Worm (Caenorhabditis elegans): ENCODE results near the gene unc-4.
"Not testable (repeated sequence)": the region's sequence is repeated elsewhere in the genome, so short reads cannot be mapped to it uniquely, and the experiment has no call there.

The unc-4 gene

ce11 chrII:9872961-9873360, 27.2 kb downstream of the unc-4 start, which contains the start of gene chil-8:
chil-8 (minus strand) TSS chrII:9873061.
- TF ChIP-seq hlh-1 (tag; optimal IDR thresholded peaks at IDR 0.05), result no peak
- TF ChIP-seq unc-62 (GFP tag; optimal IDR thresholded peaks at IDR 0.05), result no peak
- no peak for TF ChIP-seq cnd-1 (tag; optimal IDR thresholded peaks at IDR 0.05)
- TF ChIP-seq ceh-39 (tag; optimal IDR thresholded peaks at IDR 0.05), result no peak
- TF ChIP-seq elt-3 (tag; optimal IDR thresholded peaks at IDR 0.05), result no peak
- TF ChIP-seq nhr-28 (tag; optimal IDR thresholded peaks at IDR 0.05), result no peak
- TF ChIP-seq mab-5 (tag; optimal IDR thresholded peaks at IDR 0.05), result no peak
- no peak for TF ChIP-seq mep-1 (tag; optimal IDR thresholded peaks at IDR 0.05)
- no peak for TF ChIP-seq ces-1 (GFP tag; optimal IDR thresholded peaks at IDR 0.05)
- no peak for TF ChIP-seq sem-2 (GFP tag; optimal IDR thresholded peaks at IDR 0.05)
- TF ChIP-seq nhr-2 (tag; optimal IDR thresholded peaks at IDR 0.05), result no peak
- no peak for TF ChIP-seq lsy-2 (tag; optimal IDR thresholded peaks at IDR 0.05)

ce11 chrII:9871061-9871460, 29.1 kb downstream of the unc-4 start, which contains the start of gene chil-7:
chil-7 (minus strand) TSS chrII:9871172.
- TF ChIP-seq unc-120 (tag; optimal IDR thresholded peaks at IDR 0.05; ENCODE audit: poor library complexity, severe bottlenecking), result no peak
- TF ChIP-seq ceh-83 (GFP tag; optimal IDR thresholded peaks at IDR 0.05), result no peak
- no peak for TF ChIP-seq mls-2 (tag; optimal IDR thresholded peaks at IDR 0.05)
- TF ChIP-seq pha-4 (tag; optimal IDR thresholded peaks at IDR 0.05), result no peak
- TF ChIP-seq ham-2 (GFP tag; optimal IDR thresholded peaks at IDR 0.05), result no peak
- TF ChIP-seq nhr-237 (tag; optimal IDR thresholded peaks at IDR 0.05), result no peak
- no peak for TF ChIP-seq nhr-2 (tag; optimal IDR thresholded peaks at IDR 0.05)
- no peak for TF ChIP-seq elt-3 (tag; optimal IDR thresholded peaks at IDR 0.05)

ce11 chrII:9868698-9869097, 31.5 kb downstream of the unc-4 start, which contains the start of gene old-1:
old-1 (minus strand) TSS chrII:9868747.
- no peak for TF ChIP-seq lin-13 (tag; optimal IDR thresholded peaks at IDR 0.05)
- no peak for TF ChIP-seq ceh-43 (GFP tag; optimal IDR thresholded peaks at IDR 0.05)
- TF ChIP-seq elt-1 (tag; optimal IDR thresholded peaks at IDR 0.05; ENCODE audit: borderline replicate concordance, insufficient read depth), result no peak
- TF ChIP-seq bed-3 (GFP tag; optimal IDR thresholded peaks at IDR 0.05), result no peak
- no peak for TF ChIP-seq nhr-12 (tag; optimal IDR thresholded peaks at IDR 0.05)
- TF ChIP-seq unc-39 (tag; optimal IDR thresholded peaks at IDR 0.05), result no peak
- TF ChIP-seq tbx-8 (GFP tag; optimal IDR thresholded peaks at IDR 0.05), result no peak
- TF ChIP-seq lin-32 (GFP tag; optimal IDR thresholded peaks at IDR 0.05), result no peak
- no peak for TF ChIP-seq mab-5 (tag; optimal IDR thresholded peaks at IDR 0.05)
- no peak for TF ChIP-seq sem-2 (GFP tag; optimal IDR thresholded peaks at IDR 0.05)
- TF ChIP-seq ceh-39 (tag; optimal IDR thresholded peaks at IDR 0.05), result no peak
- TF ChIP-seq nhr-76 (tag; optimal IDR thresholded peaks at IDR 0.05), result no peak
- no peak for TF ChIP-seq ces-1 (GFP tag; optimal IDR thresholded peaks at IDR 0.05)

- TF ChIP-seq hlh-1 (tag; optimal IDR thresholded peaks at IDR 0.05), result no peak
- TF ChIP-seq drap-1 (GFP tag; optimal IDR thresholded peaks at IDR 0.05), result no peak
- TF ChIP-seq bed-3 (GFP tag; optimal IDR thresholded peaks at IDR 0.05), result no peak
- no peak for TF ChIP-seq elt-3 (tag; optimal IDR thresholded peaks at IDR 0.05)
- TF ChIP-seq nhr-12 (tag; optimal IDR thresholded peaks at IDR 0.05), result no peak
- TF ChIP-seq cnd-1 (tag; optimal IDR thresholded peaks at IDR 0.05), result no peak
- TF ChIP-seq nhr-76 (tag; optimal IDR thresholded peaks at IDR 0.05), result no peak
- no peak for TF ChIP-seq ceh-83 (GFP tag; optimal IDR thresholded peaks at IDR 0.05)
- TF ChIP-seq mep-1 (tag; optimal IDR thresholded peaks at IDR 0.05), result no peak
- TF ChIP-seq ceh-43 (GFP tag; optimal IDR thresholded peaks at IDR 0.05), result no peak
- no peak for TF ChIP-seq nhr-237 (tag; optimal IDR thresholded peaks at IDR 0.05)
- TF ChIP-seq flh-1 (GFP tag; optimal IDR thresholded peaks at IDR 0.05), result no peak
- TF ChIP-seq ham-2 (GFP tag; optimal IDR thresholded peaks at IDR 0.05), result no peak
- TF ChIP-seq unc-62 (GFP tag; optimal IDR thresholded peaks at IDR 0.05), result no peak
- TF ChIP-seq lin-13 (tag; optimal IDR thresholded peaks at IDR 0.05), result no peak
Measured at ce11 chrII:9868207-9868606, 32.0 kb downstream of the unc-4 start.

- not testable (repeated sequence) for TF ChIP-seq ham-2 (GFP tag; optimal IDR thresholded peaks at IDR 0.05); zip-8 (tag; optimal IDR thresholded peaks at IDR 0.05); elt-1 (tag; optimal IDR thresholded peaks at IDR 0.05; ENCODE audit: borderline replicate concordance, insufficient read depth)
Measured at ce11 chrII:9866378-9866777, 33.8 kb downstream of the unc-4 start, which contains the start of gene chil-1. chil-1 (minus strand) TSS chrII:9866478.

Measured in whole organism, mixed stage, embryonic.